Worm (Caenorhabditis elegans): ENCODE measurements around the gene lgl-1.

DNA sequence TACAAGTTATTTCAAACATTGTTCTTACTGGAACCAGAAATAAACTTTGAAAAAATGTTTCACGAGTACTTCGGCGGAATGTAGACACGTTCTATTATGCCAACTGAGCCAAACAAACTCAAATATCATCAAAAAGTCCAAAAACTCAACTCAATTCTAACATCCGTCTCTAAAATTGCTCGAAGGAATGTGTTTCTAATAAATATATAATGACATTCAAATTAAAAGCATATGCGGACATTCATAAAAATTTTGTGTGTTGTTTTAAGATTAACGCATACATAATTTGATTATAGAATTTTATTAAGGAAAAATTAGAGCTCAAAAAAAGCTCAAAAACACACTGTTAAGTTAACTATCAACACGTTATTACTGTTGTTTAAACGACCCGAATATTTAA is 25.4 kb downstream of the lgl-1 start:
- TF ChIP-seq unc-55 (GFP tag; optimal IDR thresholded peaks at IDR 0.05) (no peak), sma-3 (GFP tag; optimal IDR thresholded peaks at IDR 0.05) (no peak), lsy-2 (tag; optimal IDR thresholded peaks at IDR 0.05) (no peak), ceh-82 (tag; optimal IDR thresholded peaks at IDR 0.05) (no peak), nhr-237 (tag; optimal IDR thresholded peaks at IDR 0.05) (no peak), elt-3 (tag; optimal IDR thresholded peaks at IDR 0.05) (no peak), lin-13 (GFP tag; optimal IDR thresholded peaks at IDR 0.05) (no peak), ama-1 (optimal IDR thresholded peaks at IDR 0.05) (no peak), aly-2 (tag; optimal IDR thresholded peaks at IDR 0.05) (no peak), ceh-16 (tag; optimal IDR thresholded peaks at IDR 0.05) (no peak), nhr-11 (tag; optimal IDR thresholded peaks at IDR 0.05) (no peak)
